Fruit fly (Drosophila melanogaster): Measurements from ENCODE around the gene Oat.
A peak's percentile ranks its signal among the peaks of the same experiment; 100 is the strongest.

DNA sequence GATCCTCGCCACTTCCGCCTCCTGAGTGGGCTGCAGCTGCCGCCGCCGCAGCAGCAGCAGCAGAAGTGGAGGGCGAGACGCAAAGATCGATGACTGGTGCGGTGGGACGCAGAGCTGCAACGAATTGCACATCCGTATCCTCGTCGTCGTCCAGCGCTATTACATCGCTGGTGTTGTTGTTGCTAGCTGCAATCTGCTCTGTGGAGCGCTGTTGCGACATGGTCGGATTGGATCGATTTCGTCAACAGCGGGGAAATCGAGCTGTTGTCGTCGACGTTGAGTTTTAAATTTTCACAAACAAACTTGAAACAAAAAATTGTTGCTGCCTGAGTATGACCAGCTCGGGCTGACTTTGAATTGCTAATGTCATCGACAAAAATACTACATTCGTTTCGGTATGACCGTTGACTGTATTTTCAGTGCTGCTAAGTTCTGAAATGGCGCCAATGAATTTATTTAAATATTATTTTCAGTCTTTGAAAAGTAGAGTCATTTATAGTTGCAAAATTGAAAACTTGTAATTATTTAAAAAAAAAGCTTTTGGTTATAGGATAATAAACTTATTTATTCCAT, 7.1 kb downstream of the Oat start, which contains the start of gene Rnf146:
- TF ChIP-seq CG1529 (GFP tag; optimal IDR thresholded peaks at IDR 0.05) (no peak), pnt (GFP tag; optimal IDR thresholded peaks at IDR 0.05) (no peak), Sin3A (optimal IDR thresholded peaks at IDR 0.05) (peak; percentile 2), hkb (optimal IDR thresholded peaks at IDR 0.05) (no peak), hkb (GFP tag; IDR thresholded peaks at IDR 0.05) (no peak), seq (GFP tag; IDR thresholded peaks at IDR 0.05) (no peak), CG8290 (GFP tag; optimal IDR thresholded peaks at IDR 0.05) (no peak), CG8290 (tag; optimal IDR thresholded peaks at IDR 0.05) (peak in 1 of 2 experiments; percentile 18), Scr (GFP tag; IDR thresholded peaks at IDR 0.05; ENCODE audit: partially characterized antibody) (no peak), da (GFP tag; optimal IDR thresholded peaks at IDR 0.05) (no peak), CG9797 (GFP tag; optimal IDR thresholded peaks at IDR 0.05) (peak; percentile 89), Abd-B (GFP tag; optimal IDR thresholded peaks at IDR 0.05) (no peak)

Measured in whole organism, embryonic.